Fruit fly (Drosophila melanogaster) whole organism, wandering third instar larva: Measurements from ENCODE around the gene FoxL1.

Experiments
- Dfd ChIP-seq: fragments of >200 bp; optimal IDR thresholded peaks from 2 replicates; lab custom pipeline; 2017; ENCODE audit warnings: missing biosample characterization, missing genetic modification characterization
- GATAd ChIP-seq: sonication (Bioruptor generic); optimal IDR thresholded peaks from 2 replicates; lab custom pipeline; 2016; ENCODE audit warnings: missing biosample characterization, missing genetic modification characterization
- Hr83 ChIP-seq: fragments of 200-300 bp; sonication (Bioruptor generic); optimal IDR thresholded peaks from 2 replicates; lab custom pipeline; 2016; ENCODE audit warnings: missing biosample characterization, mild to moderate bottlenecking, missing genetic modification characterization, moderate library complexity; ENCODE audit not compliant: poor library complexity, severe bottlenecking
- Mio ChIP-seq: sonication (Bioruptor generic); optimal IDR thresholded peaks from 2 replicates; lab custom pipeline; 2016; ENCODE audit warnings: missing biosample characterization, missing genetic modification characterization
- br ChIP-seq: fragments of 200-800 bp; sonication (Bioruptor generic); optimal IDR thresholded peaks from 2 replicates; lab custom pipeline; 2016; ENCODE audit warnings: missing biosample characterization, missing genetic modification characterization
- h ChIP-seq: fragments of 200-800 bp; sonication (Bioruptor generic); optimal IDR thresholded peaks from 3 replicates; lab custom pipeline; 2016; ENCODE audit warnings: missing biosample characterization, mild to moderate bottlenecking, missing genetic modification characterization
- lola ChIP-seq: fragments of >200 bp; optimal IDR thresholded peaks from 2 replicates; lab custom pipeline; 2017; ENCODE audit warnings: missing biosample characterization, missing genetic modification characterization
- pan ChIP-seq: fragments of >200 bp; optimal IDR thresholded peaks from 2 replicates; lab custom pipeline; 2017
- psq ChIP-seq: fragments of 200-800 bp; sonication (Bioruptor generic); optimal IDR thresholded peaks from 3 replicates; lab custom pipeline; 2017; ENCODE audit warnings: missing biosample characterization, mild to moderate bottlenecking, missing genetic modification characterization, moderate library complexity
- rgr ChIP-seq: fragments of 200-800 bp; sonication (Bioruptor generic); optimal IDR thresholded peaks from 3 replicates; lab custom pipeline; 2016; ENCODE audit warnings: missing biosample characterization, mild to moderate bottlenecking, missing genetic modification characterization
- sage ChIP-seq: fragments of 200-800 bp; sonication (Bioruptor generic); optimal IDR thresholded peaks from 2 replicates; lab custom pipeline; 2016; ENCODE audit warnings: missing biosample characterization, mild to moderate bottlenecking, missing genetic modification characterization
- tai ChIP-seq: sonication (Bioruptor generic); optimal IDR thresholded peaks from 2 replicates; lab custom pipeline; 2016; ENCODE audit warnings: missing biosample characterization, missing genetic modification characterization
- woc ChIP-seq: sonication (Bioruptor generic); optimal IDR thresholded peaks from 2 replicates; lab custom pipeline; 2016; ENCODE audit warnings: missing biosample characterization, mild to moderate bottlenecking, missing genetic modification characterization

dm6 chr3L:4068368-4068767 lies 49.7 kb downstream of the FoxL1 start:
- peak; percentile 20 for TF ChIP-seq h (GFP tag; lab: Kevin White, UChicago)
- no peak for TF ChIP-seq tai (GFP tag; lab: Kevin White, UChicago)
- TF ChIP-seq pan (lab: Kevin White, UChicago): no peak
- TF ChIP-seq psq (GFP tag; lab: Kevin White, UChicago): no peak
- TF ChIP-seq woc (GFP tag; lab: Kevin White, UChicago): no peak
- TF ChIP-seq lola (GFP tag; lab: Kevin White, UChicago): no peak
- no peak for TF ChIP-seq sage (GFP tag; lab: Kevin White, UChicago)
- TF ChIP-seq br (GFP tag; lab: Kevin White, UChicago): no peak
- no peak for TF ChIP-seq GATAd
- no peak for TF ChIP-seq Mio (GFP tag; lab: Kevin White, UChicago)
- TF ChIP-seq rgr (GFP tag; lab: Kevin White, UChicago): no peak
- TF ChIP-seq Hr83 (GFP tag; lab: Kevin White, UChicago): no peak
- TF ChIP-seq Dfd (GFP tag; lab: Kevin White, UChicago): no peak
